Worm (Caenorhabditis elegans): ENCODE measurements around the gene lgc-40.

lgc-40 gene

ce11 chrX:2401883-2402282, 42.0 kb downstream of the lgc-40 start, which contains the start of gene dhhc-9 (continued):
- TF ChIP-seq Y53G8AR.9 (GFP tag; conservative IDR thresholded peaks at IDR 0.05), result no peak
- no peak for TF ChIP-seq nfya-1 (tag; optimal IDR thresholded peaks at IDR 0.05; ENCODE audit: borderline replicate concordance, insufficient read depth)
- no peak for TF ChIP-seq nhr-27 (tag; optimal IDR thresholded peaks at IDR 0.05)
- TF ChIP-seq aptf-2 (GFP tag; conservative IDR thresholded peaks at IDR 0.05), result no peak
- TF ChIP-seq lag-1 (GFP tag; IDR thresholded peaks at IDR 0.05), result no peak
- TF ChIP-seq gei-17 (GFP tag; optimal IDR thresholded peaks at IDR 0.05), result peak; percentile 52
- no peak for TF ChIP-seq tlf-1 (GFP tag; optimal IDR thresholded peaks at IDR 0.05)
- TF ChIP-seq F57C9.4 (tag; optimal IDR thresholded peaks at IDR 0.05), result no peak
- TF ChIP-seq nfya-2 (GFP tag; IDR thresholded peaks at IDR 0.05), result no peak
- no peak for TF ChIP-seq unc-62 (GFP tag; optimal IDR thresholded peaks at IDR 0.05)
- no peak for TF ChIP-seq F37B4.10 (GFP tag; IDR thresholded peaks at IDR 0.05)
- no peak for TF ChIP-seq ccch-3 (GFP tag; optimal IDR thresholded peaks at IDR 0.05)
- peak; percentile 24; the same call in 1 of the 2 replicates for TF ChIP-seq hmg-20 (GFP tag; IDR thresholded peaks at IDR 0.05)
- no peak for TF ChIP-seq T26A5.8 (tag; optimal IDR thresholded peaks at IDR 0.05)
- no peak for TF ChIP-seq athp-1 (tag; optimal IDR thresholded peaks at IDR 0.05)
- no peak for TF ChIP-seq lin-35 (GFP tag; optimal IDR thresholded peaks at IDR 0.05)
- TF ChIP-seq ZK185.1 (tag; optimal IDR thresholded peaks at IDR 0.05; ENCODE audit: poor library complexity, severe bottlenecking), result peak; percentile 33
- no peak for TF ChIP-seq die-1 (tag; optimal IDR thresholded peaks at IDR 0.05)
- no peak for TF ChIP-seq Y79H2A.3 (GFP tag; conservative IDR thresholded peaks at IDR 0.05)
- no peak for TF ChIP-seq zim-3 (tag; optimal IDR thresholded peaks at IDR 0.05)
- no peak for TF ChIP-seq ztf-26 (tag; optimal IDR thresholded peaks at IDR 0.05)
- TF ChIP-seq ceh-58 (GFP tag; IDR thresholded peaks at IDR 0.05), result no peak
- TF ChIP-seq akir-1 (GFP tag; optimal IDR thresholded peaks at IDR 0.05), result no peak
- TF ChIP-seq attf-3 (GFP tag; conservative IDR thresholded peaks at IDR 0.05), result no peak
- TF ChIP-seq dox-1 (GFP tag; IDR thresholded peaks at IDR 0.05), result 0 out of 2 replicates have a peak, but pooled peaks have one; percentile 62
- TF ChIP-seq let-607 (tag; optimal IDR thresholded peaks at IDR 0.05), result no peak
- TF ChIP-seq ceh-27 (GFP tag; optimal IDR thresholded peaks at IDR 0.05), result no peak
- TF ChIP-seq cebp-2 (GFP tag; IDR thresholded peaks at IDR 0.05), result no peak
- TF ChIP-seq madf-6 (GFP tag; IDR thresholded peaks at IDR 0.05), result 0 out of 2 replicates have a peak, but pooled peaks have one; percentile 11
- 0 out of 2 replicates have a peak, but pooled peaks have one; percentile 35 for TF ChIP-seq egl-44 (GFP tag; IDR thresholded peaks at IDR 0.05)
- no peak for TF ChIP-seq F33H1.4 (GFP tag; IDR thresholded peaks at IDR 0.05)
- TF ChIP-seq C06A6.2 (GFP tag; conservative IDR thresholded peaks at IDR 0.05), result peak; percentile 19; the same call in 1 of the 2 replicates
- TF ChIP-seq sptf-2 (GFP tag; optimal IDR thresholded peaks at IDR 0.05), result no peak
- no peak for TF ChIP-seq hlh-26 (GFP tag; conservative IDR thresholded peaks at IDR 0.05)
- TF ChIP-seq attf-5 (GFP tag; optimal IDR thresholded peaks at IDR 0.05), result no peak

DNA sequence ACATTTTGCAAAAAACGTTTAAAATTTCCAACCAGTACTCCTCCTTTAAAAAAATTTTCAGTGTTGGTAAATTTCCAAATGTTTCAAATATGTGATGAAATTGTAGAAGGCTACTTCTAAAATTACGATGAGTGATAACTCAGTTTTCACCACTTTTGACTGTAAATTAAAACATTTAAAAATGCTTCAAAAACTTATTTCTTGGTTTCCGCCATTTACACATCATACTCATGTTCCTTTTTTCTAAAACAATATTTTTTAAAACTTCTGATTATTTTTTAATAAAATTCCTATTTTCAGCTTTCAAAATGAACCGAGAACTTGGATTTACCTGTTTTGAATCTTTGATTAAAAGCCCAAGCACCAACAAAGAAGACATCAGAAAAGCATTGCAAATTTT, 43.8 kb downstream of the lgc-40 start, which contains the start of gene C43H6.4:
C43H6.4 (plus strand) TSS at position 301 of the 400 bp plus-strand sequence.
- TF ChIP-seq ZK185.1 (tag; optimal IDR thresholded peaks at IDR 0.05; ENCODE audit: poor library complexity, severe bottlenecking) (no peak), zfh-2 (GFP tag; conservative IDR thresholded peaks at IDR 0.05) (no peak), ztf-25 (GFP tag; IDR thresholded peaks at IDR 0.05) (no peak), madf-3 (GFP tag; IDR thresholded peaks at IDR 0.05) (no peak), attf-3 (GFP tag; conservative IDR thresholded peaks at IDR 0.05) (no peak), athp-1 (tag; optimal IDR thresholded peaks at IDR 0.05) (no peak), ztf-28 (GFP tag; IDR thresholded peaks at IDR 0.05) (no peak), hlh-12 (tag; optimal IDR thresholded peaks at IDR 0.05) (no peak), Y53F4B.3 (GFP tag; IDR thresholded peaks at IDR 0.05) (no peak), let-607 (tag; optimal IDR thresholded peaks at IDR 0.05) (no peak), hsf-1 (GFP tag; IDR thresholded peaks at IDR 0.05) (no peak), T07F8.4 (tag; optimal IDR thresholded peaks at IDR 0.05) (no peak), repo-1 (tag; optimal IDR thresholded peaks at IDR 0.05) (no peak), sea-2 (GFP tag; IDR thresholded peaks at IDR 0.05) (no peak)

All from whole organism, young adult.